Fruit fly (Drosophila melanogaster) whole organism, wandering third instar larva: ENCODE measurements around the gene CG4960.

ENCODE experiments used
- Hr78 ChIP-seq: fragments of >200 bp; optimal IDR thresholded peaks from 2 replicates; lab custom pipeline; 2017; ENCODE audit warnings: missing biosample characterization, missing genetic modification characterization
- Jra ChIP-seq: sonication (Bioruptor generic); optimal IDR thresholded peaks from 2 replicates; lab custom pipeline; 2016; ENCODE audit warnings: missing biosample characterization, missing genetic modification characterization
- Mio ChIP-seq: sonication (Bioruptor generic); optimal IDR thresholded peaks from 2 replicates; lab custom pipeline; 2016; ENCODE audit warnings: missing biosample characterization, missing genetic modification characterization
- Sp1 ChIP-seq: fragments of 200-800 bp; sonication (Bioruptor generic); optimal IDR thresholded peaks from 3 replicates; lab custom pipeline; 2019; ENCODE audit warnings: missing biosample characterization, mild to moderate bottlenecking, missing genetic modification characterization, moderate library complexity
- br ChIP-seq: fragments of 200-800 bp; sonication (Bioruptor generic); optimal IDR thresholded peaks from 2 replicates; lab custom pipeline; 2016; ENCODE audit warnings: missing biosample characterization, missing genetic modification characterization
- dl ChIP-seq, 2 experiments: fragments of 175-275, 200-275 bp in 1 of 2; fragments of 200-275 bp in 1 of 2; sonication (Bioruptor generic); optimal IDR thresholded peaks; lab custom pipeline; 2018; ENCODE audit warnings: mild to moderate bottlenecking in 2 of 2, missing biosample characterization in 2 of 2, missing genetic modification characterization in 2 of 2, moderate library complexity in 2 of 2; ENCODE audit not compliant: partially characterized antibody in 2 of 2, insufficient read depth in 1 of 2
- foxo ChIP-seq, 2 experiments: fragments of 200-800 bp; sonication (Bioruptor generic); optimal IDR thresholded peaks; 2 replicates in 1 of 2; 3 replicates in 1 of 2; lab custom pipeline; 2016 to 2017; ENCODE audit warnings: missing biosample characterization in 2 of 2, missing genetic modification characterization in 2 of 2
- fru ChIP-seq: fragments of 200-800 bp; sonication (Bioruptor generic); optimal IDR thresholded peaks from 3 replicates; lab custom pipeline; 2016; ENCODE audit warnings: missing biosample characterization, mild to moderate bottlenecking, missing genetic modification characterization
- lola ChIP-seq: fragments of >200 bp; optimal IDR thresholded peaks from 2 replicates; lab custom pipeline; 2017; ENCODE audit warnings: missing biosample characterization, missing genetic modification characterization
- pan ChIP-seq: fragments of >200 bp; optimal IDR thresholded peaks from 2 replicates; lab custom pipeline; 2017
- woc ChIP-seq: sonication (Bioruptor generic); optimal IDR thresholded peaks from 2 replicates; lab custom pipeline; 2016; ENCODE audit warnings: missing biosample characterization, mild to moderate bottlenecking, missing genetic modification characterization

Gene CG4960

dm6 chr3R:25737735-25738371 is 49.2 kb downstream of the CG4960 start (continued):
- TF ChIP-seq dl (GFP tag; optimal IDR thresholded peaks at IDR 0.05; lab: Kevin White, UChicago; ENCODE audit: insufficient read depth in 1 of 2, partially characterized antibody in 2 of 2) (peak; percentile 51 to 70), br (GFP tag; lab: Kevin White, UChicago) (peak; percentile 99), Hr78 (GFP tag; lab: Kevin White, UChicago) (no peak), pan (no peak), Sp1 (GFP tag; lab: Kevin White, UChicago) (peak; percentile 99), fru (GFP tag; lab: Kevin White, UChicago) (peak; percentile 99), woc (GFP tag; lab: Kevin White, UChicago) (peak; percentile 98), Jra (GFP tag; lab: Kevin White, UChicago) (peak; percentile 98), lola (GFP tag; lab: Kevin White, UChicago) (no peak), foxo (GFP tag; optimal IDR thresholded peaks at IDR 0.05; lab: Kevin White, UChicago) (peak; percentile 95 to 99), Mio (peak; percentile 90)
